Worm (Caenorhabditis elegans): ENCODE results near the gene oxy-4.

The oxy-4 gene

DNA sequence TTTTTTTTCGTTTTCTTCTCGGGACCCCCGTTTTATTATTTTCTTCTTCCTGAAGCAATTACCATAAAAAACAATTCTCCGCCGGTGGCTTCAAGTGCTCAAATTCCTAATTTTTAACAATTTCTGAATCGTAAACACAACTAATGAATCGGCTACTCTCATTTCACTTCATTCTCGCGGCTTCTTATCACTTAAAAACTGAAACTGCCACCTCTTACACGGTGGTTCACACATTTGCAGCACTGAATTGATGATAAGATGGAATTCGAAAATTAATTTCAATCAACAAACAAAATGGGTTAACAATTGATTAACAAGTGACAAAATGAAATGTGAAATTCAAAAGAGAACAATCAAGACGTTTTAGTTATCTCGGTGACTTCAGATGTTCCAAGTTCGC, 21.5 kb downstream of the oxy-4 start:
- TF ChIP-seq ama-1 (optimal IDR thresholded peaks at IDR 0.05) (no peak), pha-4 (tag; optimal IDR thresholded peaks at IDR 0.05) (peak; percentile 19), elt-2 (tag; optimal IDR thresholded peaks at IDR 0.05) (peak; percentile 79), nhr-12 (tag; optimal IDR thresholded peaks at IDR 0.05) (no peak), pqm-1 (tag; optimal IDR thresholded peaks at IDR 0.05) (peak; percentile 70)

DNA sequence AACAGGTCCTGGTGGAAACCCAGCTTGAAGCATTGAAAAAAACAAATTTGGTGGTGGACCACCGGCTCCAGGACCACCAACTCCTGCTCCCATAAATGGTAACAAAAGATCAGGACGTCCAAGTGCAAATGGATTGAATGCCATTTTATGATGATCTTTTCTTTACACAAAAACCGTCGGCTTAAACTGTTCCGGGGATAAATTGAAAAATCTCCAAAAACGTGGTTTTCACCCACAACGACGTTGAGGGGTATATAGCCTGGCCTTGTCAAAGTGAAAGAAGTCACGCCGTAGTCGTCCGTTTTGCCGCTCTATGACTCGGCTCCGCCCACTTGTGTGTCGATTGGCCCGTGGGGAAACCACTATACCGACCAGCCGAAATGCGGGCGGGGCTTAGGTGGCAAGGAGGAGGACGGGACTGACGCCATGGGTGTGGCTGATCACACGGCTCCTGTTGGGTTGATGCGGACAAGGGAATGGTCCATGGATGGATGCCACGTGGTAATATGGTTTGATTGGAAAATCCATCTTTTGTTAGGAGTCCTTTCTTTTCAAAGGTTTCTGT, 22.5 kb downstream of the oxy-4 start, which contains the start of gene tbx-2:
TSS of gene tbx-2 (minus strand) at position 264 of the 565 bp plus-strand sequence.
- TF ChIP-seq ztf-11 (tag; optimal IDR thresholded peaks at IDR 0.05) (no peak), pqm-1 (tag; optimal IDR thresholded peaks at IDR 0.05) (no peak), fkh-10 (GFP tag; optimal IDR thresholded peaks at IDR 0.05) (no peak), ceh-9 (tag; optimal IDR thresholded peaks at IDR 0.05) (no peak), zag-1 (tag; optimal IDR thresholded peaks at IDR 0.05) (no peak), elt-3 (tag; optimal IDR thresholded peaks at IDR 0.05) (no peak), elt-2 (tag; optimal IDR thresholded peaks at IDR 0.05) (peak; percentile 8), nfya-1 (tag; optimal IDR thresholded peaks at IDR 0.05; ENCODE audit: insufficient read depth) (peak; percentile 97), lin-39 (tag; optimal IDR thresholded peaks at IDR 0.05) (no peak), sea-2 (GFP tag; optimal IDR thresholded peaks at IDR 0.05) (no peak), ama-1 (optimal IDR thresholded peaks at IDR 0.05) (no peak), mml-1 (tag; optimal IDR thresholded peaks at IDR 0.05) (no peak), ceh-82 (tag; optimal IDR thresholded peaks at IDR 0.05) (no peak), hmg-11 (tag; optimal IDR thresholded peaks at IDR 0.05) (no peak), daf-12 (tag; optimal IDR thresholded peaks at IDR 0.05) (no peak), tbx-2 (tag; optimal IDR thresholded peaks at IDR 0.05) (peak; percentile 90)

- TF ChIP-seq nhr-76 (tag; optimal IDR thresholded peaks at IDR 0.05) (no peak), unc-62 (GFP tag; optimal IDR thresholded peaks at IDR 0.05) (no peak), tbx-2 (tag; optimal IDR thresholded peaks at IDR 0.05) (peak; percentile 23), ztf-4 (tag; optimal IDR thresholded peaks at IDR 0.05) (no peak), nfya-1 (tag; optimal IDR thresholded peaks at IDR 0.05; ENCODE audit: insufficient read depth) (peak; percentile 49)
Measured at ce11 chrIII:5134506-5134905, 24.1 kb downstream of the oxy-4 start.

- TF ChIP-seq skn-1 (tag; optimal IDR thresholded peaks at IDR 0.05), result no peak
- no peak for TF ChIP-seq elt-3 (tag; optimal IDR thresholded peaks at IDR 0.05)
- TF ChIP-seq elt-1 (tag; optimal IDR thresholded peaks at IDR 0.05), result no peak
- TF ChIP-seq sea-2 (GFP tag; optimal IDR thresholded peaks at IDR 0.05), result no peak
- no peak for TF ChIP-seq mml-1 (tag; optimal IDR thresholded peaks at IDR 0.05)
- no peak for TF ChIP-seq nhr-23 (tag; optimal IDR thresholded peaks at IDR 0.05)
- TF ChIP-seq R02D3.7 (tag; optimal IDR thresholded peaks at IDR 0.05), result no peak
- TF ChIP-seq egl-27 (tag; optimal IDR thresholded peaks at IDR 0.05), result no peak
- no peak for TF ChIP-seq daf-12 (tag; optimal IDR thresholded peaks at IDR 0.05)
- TF ChIP-seq ceh-16 (tag; optimal IDR thresholded peaks at IDR 0.05), result no peak
- no peak for TF ChIP-seq jun-1 (tag; optimal IDR thresholded peaks at IDR 0.05)
- no peak for TF ChIP-seq ZK546.5 (tag; optimal IDR thresholded peaks at IDR 0.05)
- no peak for TF ChIP-seq eor-1 (tag; optimal IDR thresholded peaks at IDR 0.05)
- TF ChIP-seq nhr-28 (tag; optimal IDR thresholded peaks at IDR 0.05), result no peak
- TF ChIP-seq ceh-9 (tag; optimal IDR thresholded peaks at IDR 0.05), result no peak
- no peak for TF ChIP-seq aly-2 (tag; optimal IDR thresholded peaks at IDR 0.05)
- TF ChIP-seq pqm-1 (tag; optimal IDR thresholded peaks at IDR 0.05), result no peak
Measured at ce11 chrIII:5130654-5131053, 27.9 kb downstream of the oxy-4 start.

DNA sequence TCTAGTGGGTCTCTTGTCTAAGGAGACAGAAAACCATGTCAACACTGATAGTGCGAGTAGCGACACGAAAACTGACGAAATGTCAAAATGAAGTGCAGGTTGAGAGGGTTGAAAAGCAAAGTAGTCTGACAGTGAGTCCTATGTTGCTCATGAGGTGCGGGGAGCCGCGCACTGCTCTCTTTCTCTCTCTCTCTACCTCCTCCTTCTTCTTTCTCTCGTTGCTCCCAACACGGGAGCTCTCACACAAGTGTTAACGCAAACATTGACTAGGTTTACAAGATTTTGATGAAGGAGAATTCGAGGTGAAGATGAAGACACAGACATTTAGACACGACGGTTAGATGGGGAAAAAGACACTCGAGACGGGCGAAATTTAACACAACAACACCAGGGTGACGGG, 29.3 kb downstream of the oxy-4 start:
- TF ChIP-seq nhr-43 (tag; optimal IDR thresholded peaks at IDR 0.05; ENCODE audit: poor library complexity, severe bottlenecking), result no peak
- TF ChIP-seq skn-1 (tag; optimal IDR thresholded peaks at IDR 0.05), result no peak
- peak; percentile 84 for TF ChIP-seq pha-4 (tag; optimal IDR thresholded peaks at IDR 0.05)
- peak; percentile 80 for TF ChIP-seq tbx-2 (tag; optimal IDR thresholded peaks at IDR 0.05)
- TF ChIP-seq nhr-25 (tag; optimal IDR thresholded peaks at IDR 0.05), result no peak
